Worm (Caenorhabditis elegans): Measurements from ENCODE around the gene M117.4.

Gene M117.4

DNA sequence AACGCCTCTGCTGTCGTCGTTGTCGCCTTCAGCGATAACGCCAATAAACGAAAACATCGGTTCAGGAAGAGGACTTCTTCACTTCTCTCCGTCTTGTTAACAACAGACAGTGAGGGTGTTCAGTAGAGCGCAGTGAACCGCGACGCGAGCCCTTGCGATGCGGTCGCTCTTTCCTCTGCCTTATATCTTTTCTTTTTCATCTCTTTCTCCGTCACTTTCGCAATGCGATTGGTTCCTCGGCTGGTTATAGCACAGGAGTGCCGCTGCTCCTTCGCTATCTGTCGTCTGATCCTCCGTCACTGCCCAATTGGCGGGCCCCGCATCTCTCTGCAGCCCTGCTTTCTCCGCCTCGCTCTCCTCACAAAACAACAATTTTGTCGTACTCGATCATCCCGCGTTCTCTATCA, 23.8 kb upstream of the M117.4 start (continued):
- no peak for TF ChIP-seq ceh-28 (tag; optimal IDR thresholded peaks at IDR 0.05)
- TF ChIP-seq mep-1 (tag; optimal IDR thresholded peaks at IDR 0.05), result peak; percentile 81
- peak; percentile 54; the same call in 1 of the 2 replicates for TF ChIP-seq ctbp-1 (GFP tag; IDR thresholded peaks at IDR 0.05)
- TF ChIP-seq nhr-6 (tag; optimal IDR thresholded peaks at IDR 0.05), result peak; percentile 24
- TF ChIP-seq mxl-3 (GFP tag; optimal IDR thresholded peaks at IDR 0.05), result peak; percentile 42
- TF ChIP-seq dve-1 (tag; optimal IDR thresholded peaks at IDR 0.05; ENCODE audit: insufficient read depth), result peak; percentile 65
- TF ChIP-seq daf-8 (GFP tag; IDR thresholded peaks at IDR 0.05), result no peak
- no peak for TF ChIP-seq ceh-62 (tag; optimal IDR thresholded peaks at IDR 0.05)
- peak; percentile 55 to 79 for TF ChIP-seq lsy-2 (tag; optimal IDR thresholded peaks at IDR 0.05)
- 0 out of 2 replicates have a peak, but pooled peaks have one; percentile 39 for TF ChIP-seq vab-7 (GFP tag; IDR thresholded peaks at IDR 0.05)
- peak; percentile 64 for TF ChIP-seq mes-2 (tag; optimal IDR thresholded peaks at IDR 0.05; ENCODE audit: poor library complexity, severe bottlenecking)
- TF ChIP-seq lim-7 (GFP tag; IDR thresholded peaks at IDR 0.05), result no peak
- peak in 1 of 2 experiments; percentile 22 for TF ChIP-seq daf-16 (GFP tag; optimal IDR thresholded peaks at IDR 0.05)
- TF ChIP-seq daf-16 (tag; optimal IDR thresholded peaks at IDR 0.05), result peak; percentile 21
- TF ChIP-seq lin-38 (GFP tag; IDR thresholded peaks at IDR 0.05), result peak; percentile 66
- peak; percentile 38; the same call in 1 of the 2 replicates for TF ChIP-seq T26A8.4 (GFP tag; IDR thresholded peaks at IDR 0.05)
- peak; percentile 69; the same call in 1 of the 2 replicates for TF ChIP-seq egl-43 (GFP tag; IDR thresholded peaks at IDR 0.05)
- peak; percentile 58 for TF ChIP-seq lin-13 (GFP tag; optimal IDR thresholded peaks at IDR 0.05)
- peak; percentile 46 for TF ChIP-seq dmd-6 (GFP tag; IDR thresholded peaks at IDR 0.05)
- peak; percentile 83 for TF ChIP-seq fkh-10 (GFP tag; optimal IDR thresholded peaks at IDR 0.05)
- peak; percentile 71 for TF ChIP-seq F37D6.2 (tag; optimal IDR thresholded peaks at IDR 0.05)
- TF ChIP-seq rbr-2 (tag; optimal IDR thresholded peaks at IDR 0.05), result peak; percentile 89
- peak; percentile 19 for TF ChIP-seq dpl-1 (GFP tag; optimal IDR thresholded peaks at IDR 0.05)
- peak; percentile 75 for TF ChIP-seq ceh-20 (GFP tag; IDR thresholded peaks at IDR 0.05)
- TF ChIP-seq nhr-102 (tag; optimal IDR thresholded peaks at IDR 0.05), result no peak
- TF ChIP-seq nhr-77 (tag; optimal IDR thresholded peaks at IDR 0.05), result peak; percentile 22

- peak; percentile 2 for TF ChIP-seq rbr-2 (tag; optimal IDR thresholded peaks at IDR 0.05)
- peak in 1 of 2 experiments; percentile 43 for TF ChIP-seq lsy-2 (tag; optimal IDR thresholded peaks at IDR 0.05)
- TF ChIP-seq aha-1 (tag), result peak; percentile 94
- peak; percentile 58 for TF ChIP-seq lin-38 (GFP tag; IDR thresholded peaks at IDR 0.05)
- peak; percentile 42 for TF ChIP-seq dpl-1 (GFP tag; optimal IDR thresholded peaks at IDR 0.05)
- TF ChIP-seq dmd-6 (GFP tag; IDR thresholded peaks at IDR 0.05), result no peak
- peak; percentile 69 for TF ChIP-seq mes-2 (tag; optimal IDR thresholded peaks at IDR 0.05; ENCODE audit: poor library complexity, severe bottlenecking)
- peak; percentile 41 for TF ChIP-seq dve-1 (tag; optimal IDR thresholded peaks at IDR 0.05; ENCODE audit: insufficient read depth)
- no peak for TF ChIP-seq daf-16 (GFP tag; optimal IDR thresholded peaks at IDR 0.05)
- peak; percentile 53 for TF ChIP-seq daf-16 (tag; optimal IDR thresholded peaks at IDR 0.05)
- TF ChIP-seq unc-62 (GFP tag; optimal IDR thresholded peaks at IDR 0.05 in 1 of 2), result peak in 1 of 2 experiments; percentile 23
- no peak for TF ChIP-seq unc-62 (tag; optimal IDR thresholded peaks at IDR 0.05)
- TF ChIP-seq hlh-30 (tag; optimal IDR thresholded peaks at IDR 0.05; ENCODE audit: insufficient read depth), result peak; percentile 38
- peak; percentile 29 for TF ChIP-seq mep-1 (tag; optimal IDR thresholded peaks at IDR 0.05)
- TF ChIP-seq mxl-3 (GFP tag; optimal IDR thresholded peaks at IDR 0.05), result no peak
- no peak for TF ChIP-seq Y5F2A.4 (GFP tag; optimal IDR thresholded peaks at IDR 0.05)
Measured at ce11 chrIV:11855900-11856660, 22.7 kb upstream of the M117.4 start, which contains the start of gene ech-2. Gene ech-2 (minus strand): TSS chrIV:11856351.

DNA sequence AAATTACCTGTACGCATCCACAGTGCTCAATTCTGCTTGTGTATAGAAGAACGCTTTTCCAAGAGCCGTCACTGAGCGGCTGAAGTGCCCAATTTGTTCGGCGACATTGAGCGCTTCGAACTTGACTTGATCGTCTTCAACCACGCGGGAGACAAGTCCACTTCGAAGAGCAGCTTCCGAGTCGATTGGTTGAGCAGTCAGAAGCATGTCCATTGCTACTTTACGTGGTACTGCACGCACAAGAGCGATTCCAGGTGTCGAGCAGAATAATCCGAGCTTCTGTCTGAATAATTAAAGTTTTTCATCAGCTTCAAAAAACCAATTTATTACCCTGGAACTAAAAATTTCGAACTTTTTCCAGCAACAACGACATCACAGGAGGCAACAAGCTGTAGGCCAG, 22.1 kb upstream of the M117.4 start:
- peak in 1 of 2 experiments; percentile 92 for TF ChIP-seq unc-62 (GFP tag; optimal IDR thresholded peaks at IDR 0.05 in 1 of 2)
- no peak for TF ChIP-seq unc-62 (tag; optimal IDR thresholded peaks at IDR 0.05)
- TF ChIP-seq unc-39 (tag; optimal IDR thresholded peaks at IDR 0.05), result no peak

ce11 chrIV:11854777-11855176, 21.4 kb upstream of the M117.4 start, which contains the start of gene tag-30:
Gene tag-30 (minus strand): TSS chrIV:11855159.
- TF ChIP-seq madf-5 (GFP tag; IDR thresholded peaks at IDR 0.05), result no peak
- TF ChIP-seq hlh-30 (tag; optimal IDR thresholded peaks at IDR 0.05; ENCODE audit: insufficient read depth), result peak; percentile 88
- TF ChIP-seq nhr-28 (tag; optimal IDR thresholded peaks at IDR 0.05), result no peak
- TF ChIP-seq dmd-9 (GFP tag; IDR thresholded peaks at IDR 0.05), result no peak
- no peak for TF ChIP-seq Y5F2A.4 (GFP tag; optimal IDR thresholded peaks at IDR 0.05)
- no peak for TF ChIP-seq spr-3 (GFP tag; optimal IDR thresholded peaks at IDR 0.05)
- TF ChIP-seq hif-1 (tag; optimal IDR thresholded peaks at IDR 0.05), result no peak
- TF ChIP-seq dpl-1 (GFP tag; optimal IDR thresholded peaks at IDR 0.05), result peak; percentile 62
- TF ChIP-seq tra-1 (GFP tag; IDR thresholded peaks at IDR 0.05), result no peak
- no peak for TF ChIP-seq fos-1 (tag; optimal IDR thresholded peaks at IDR 0.05)
- no peak for TF ChIP-seq F44E2.7 (GFP tag; IDR thresholded peaks at IDR 0.05)
- no peak for TF ChIP-seq fkh-10 (GFP tag; optimal IDR thresholded peaks at IDR 0.05)
- no peak for TF ChIP-seq ces-1 (GFP tag; optimal IDR thresholded peaks at IDR 0.05)
- no peak for TF ChIP-seq ztf-7 (tag; optimal IDR thresholded peaks at IDR 0.05)
- TF ChIP-seq spr-1 (tag; optimal IDR thresholded peaks at IDR 0.05), result no peak
- no peak for TF ChIP-seq nhr-48 (tag; optimal IDR thresholded peaks at IDR 0.05)
